Fruit fly (Drosophila melanogaster) whole organism, embryonic: ENCODE results near the gene cher.

Source experiments
- BEAF-32 ChIP-seq: fragments of 200-800 bp; sonication (Bioruptor generic); optimal IDR thresholded peaks from 3 replicates; lab custom pipeline; 2017; ENCODE audit warnings: missing biosample characterization, missing genetic modification characterization, mild to moderate bottlenecking, moderate library complexity, missing genetic modification reagents
- Bdp1 ChIP-seq: fragments of 200-800 bp; sonication (Bioruptor generic); optimal IDR thresholded peaks from 3 replicates; lab custom pipeline; 2016; ENCODE audit warnings: missing biosample characterization, missing genetic modification characterization
- Bteb2 ChIP-seq: fragments of 200-800 bp; sonication (Bioruptor generic); optimal IDR thresholded peaks from 2 replicates; lab custom pipeline; 2016; ENCODE audit warnings: missing biosample characterization, missing genetic modification characterization
- CG10462 ChIP-seq: fragments of 200-800 bp; sonication (Bioruptor generic); optimal IDR thresholded peaks from 2 replicates; lab custom pipeline; 2016; ENCODE audit warnings: missing biosample characterization, missing genetic modification characterization
- CG11723 ChIP-seq: fragments of 200-800 bp; sonication (Bioruptor generic); optimal IDR thresholded peaks from 2 replicates; lab custom pipeline; 2017; ENCODE audit warnings: missing biosample characterization, mild to moderate bottlenecking, missing genetic modification characterization
- CG12071 ChIP-seq: fragments of 200-800 bp; sonication (Bioruptor generic); optimal IDR thresholded peaks from 3 replicates; lab custom pipeline; 2018; ENCODE audit warnings: missing biosample characterization, mild to moderate bottlenecking, missing genetic modification characterization
- CG15011 ChIP-seq: fragments of 200-800 bp; sonication (Bioruptor generic); optimal IDR thresholded peaks from 3 replicates; lab custom pipeline; 2018; ENCODE audit warnings: missing biosample characterization, mild to moderate bottlenecking, missing genetic modification characterization
- CG15269 ChIP-seq: fragments of 200-800 bp; sonication (Bioruptor generic); optimal IDR thresholded peaks from 2 replicates; lab custom pipeline; 2018; ENCODE audit warnings: missing biosample characterization, mild to moderate bottlenecking, missing genetic modification characterization, moderate library complexity
- CG15514 ChIP-seq: fragments of 200-800 bp; sonication (Bioruptor generic); optimal IDR thresholded peaks from 3 replicates; lab custom pipeline; 2017; ENCODE audit warnings: missing biosample characterization, missing genetic modification characterization, mild to moderate bottlenecking, moderate library complexity, missing genetic modification reagents
- CG1603 ChIP-seq: fragments of 200-800 bp; sonication (Bioruptor generic); optimal IDR thresholded peaks from 2 replicates; lab custom pipeline; 2019; ENCODE audit warnings: missing biosample characterization, mild to moderate bottlenecking, missing genetic modification characterization, moderate library complexity
- CG16863 ChIP-seq: fragments of 200-800 bp; sonication (Bioruptor generic); optimal IDR thresholded peaks from 3 replicates; lab custom pipeline; 2016; ENCODE audit warnings: missing biosample characterization, missing genetic modification characterization
- CG17328 ChIP-seq: fragments of 200-800 bp; sonication (Bioruptor generic); IDR thresholded peaks from 2 replicates; pipeline ENCODE4 v1.3.6; 2022; ENCODE audit warnings: missing biosample characterization, missing genetic modification characterization
- CG30403 ChIP-seq: fragments of 200-800 bp; sonication (Bioruptor generic); optimal IDR thresholded peaks from 3 replicates; lab custom pipeline; 2016; ENCODE audit warnings: missing biosample characterization, missing genetic modification characterization
- CG3281 ChIP-seq: fragments of 200-800 bp; sonication (Bioruptor generic); optimal IDR thresholded peaks from 3 replicates; lab custom pipeline; 2017; ENCODE audit warnings: missing biosample characterization, mild to moderate bottlenecking, missing genetic modification characterization
- CG3838 ChIP-seq: fragments of 200-800 bp; sonication (Bioruptor generic); optimal IDR thresholded peaks from 3 replicates; lab custom pipeline; 2016; ENCODE audit warnings: missing biosample characterization, missing genetic modification characterization
- CG6254 ChIP-seq: fragments of 200-800 bp; sonication (Bioruptor generic); optimal IDR thresholded peaks from 3 replicates; lab custom pipeline; 2017; ENCODE audit warnings: mild to moderate bottlenecking, missing biosample characterization, missing genetic modification reagents, missing genetic modification characterization
- CG6683 ChIP-seq: fragments of 200-800 bp; sonication (Bioruptor generic); optimal IDR thresholded peaks from 2 replicates; lab custom pipeline; 2017; ENCODE audit warnings: missing biosample characterization, mild to moderate bottlenecking, missing genetic modification characterization, missing genetic modification reagents
- CG8359 ChIP-seq: fragments of 200-800 bp; sonication (Bioruptor generic); optimal IDR thresholded peaks from 2 replicates; lab custom pipeline; 2017; ENCODE audit warnings: missing biosample characterization, mild to moderate bottlenecking, missing genetic modification characterization, borderline replicate concordance
- CG8765 ChIP-seq: fragments of 200-800 bp; sonication (Bioruptor generic); IDR thresholded peaks from 2 replicates; pipeline ENCODE4 v1.3.6; 2022; ENCODE audit warnings: missing biosample characterization, missing genetic modification characterization
- CG8924 ChIP-seq: fragments of 200-800 bp; optimal IDR thresholded peaks from 3 replicates; lab custom pipeline; 2019; ENCODE audit warnings: missing biosample characterization, mild to moderate bottlenecking, missing genetic modification characterization, moderate library complexity
- CG9876 ChIP-seq: fragments of 200-800 bp; sonication (Bioruptor generic); optimal IDR thresholded peaks from 2 replicates; lab custom pipeline; 2016; ENCODE audit warnings: missing biosample characterization, missing genetic modification characterization
- CG9932 ChIP-seq: fragments of 200-800 bp; sonication (Bioruptor generic); IDR thresholded peaks from 2 replicates; pipeline ENCODE4 v1.3.6; 2022; ENCODE audit warnings: missing biosample characterization, missing genetic modification characterization
- D ChIP-seq, 2 experiments: fragments of 200-800 bp in 1 of 2; fragments of >200 bp in 1 of 2; sonication (Bioruptor generic) in 1 of 2; optimal IDR thresholded peaks; 2 replicates in 1 of 2; 3 replicates in 1 of 2; lab custom pipeline; 2017; ENCODE audit warnings: mild to moderate bottlenecking in 1 of 2, missing biosample characterization in 1 of 2, missing genetic modification characterization in 1 of 2, missing genetic modification reagents in 1 of 2
- Dip2 ChIP-seq: fragments of 200-800 bp; sonication (Bioruptor generic); IDR thresholded peaks from 2 replicates; pipeline ENCODE4 v1.3.6; 2022; ENCODE audit warnings: missing biosample characterization, missing genetic modification characterization
- E2f2 ChIP-seq: fragments of 200-800 bp; sonication (Bioruptor generic); IDR thresholded peaks from 2 replicates; pipeline ENCODE4 v1.3.6; 2022; ENCODE audit warnings: missing biosample characterization, missing genetic modification characterization
- Fer2 ChIP-seq: fragments of 200-800 bp; sonication (Bioruptor generic); optimal IDR thresholded peaks from 2 replicates; lab custom pipeline; 2018; ENCODE audit warnings: missing biosample characterization, mild to moderate bottlenecking, missing genetic modification characterization, moderate library complexity
- Gug ChIP-seq: fragments of 200-800 bp; sonication (Bioruptor generic); IDR thresholded peaks from 4 replicates; pipeline ENCODE4 v1.3.6; 2022; ENCODE audit warnings: missing biosample characterization, missing genetic modification characterization
- Hmx ChIP-seq: fragments of 200-800 bp; sonication (Bioruptor generic); optimal IDR thresholded peaks from 2 replicates; lab custom pipeline; 2016; ENCODE audit warnings: missing biosample characterization, missing genetic modification characterization
- NC2α ChIP-seq: fragments of 200-800 bp; sonication (Bioruptor generic); optimal IDR thresholded peaks from 2 replicates; lab custom pipeline; 2016; ENCODE audit warnings: missing biosample characterization, missing genetic modification characterization
- Opbp ChIP-seq: fragments of 200-800 bp; sonication (Bioruptor generic); IDR thresholded peaks from 3 replicates; pipeline ENCODE4 v1.3.6; 2022; ENCODE audit warnings: missing biosample characterization, missing genetic modification characterization; ENCODE audit not compliant: partially characterized antibody
- PHDP ChIP-seq: fragments of 200-800 bp; sonication (Bioruptor generic); optimal IDR thresholded peaks from 3 replicates; lab custom pipeline; 2018; ENCODE audit warnings: missing biosample characterization, mild to moderate bottlenecking, missing genetic modification characterization, moderate library complexity
- Six4 ChIP-seq: fragments of 200-800 bp; sonication (Bioruptor generic); optimal IDR thresholded peaks from 2 replicates; lab custom pipeline; 2016; ENCODE audit warnings: missing biosample characterization, missing genetic modification characterization
- ems ChIP-seq: fragments of 200-800 bp; sonication (Bioruptor generic); optimal IDR thresholded peaks from 3 replicates; lab custom pipeline; 2016; ENCODE audit warnings: missing biosample characterization, missing genetic modification characterization
- en ChIP-seq: fragments of 200-800 bp; sonication (Bioruptor generic); optimal IDR thresholded peaks from 2 replicates; lab custom pipeline; 2016; ENCODE audit warnings: missing biosample characterization, missing genetic modification characterization
- fd3F ChIP-seq: fragments of 200-800 bp; sonication (Bioruptor generic); optimal IDR thresholded peaks from 2 replicates; lab custom pipeline; 2018; ENCODE audit warnings: missing biosample characterization, mild to moderate bottlenecking, missing genetic modification characterization, moderate library complexity
- ham ChIP-seq: fragments of 200-800 bp; sonication (Bioruptor generic); IDR thresholded peaks from 2 replicates; pipeline ENCODE4 v1.3.6; 2022; ENCODE audit warnings: missing biosample characterization, missing genetic modification characterization
- her ChIP-seq: fragments of 200-800 bp; sonication (Bioruptor generic); optimal IDR thresholded peaks from 2 replicates; lab custom pipeline; 2016; ENCODE audit warnings: missing biosample characterization, missing genetic modification characterization
- inv ChIP-seq: fragments of 200-800 bp; sonication (Bioruptor generic); IDR thresholded peaks from 2 replicates; pipeline ENCODE4 v1.3.6; 2022; ENCODE audit warnings: missing biosample characterization, missing genetic modification characterization; ENCODE audit not compliant: partially characterized antibody
- jigr1 ChIP-seq: fragments of 200-800 bp; sonication (Bioruptor generic); IDR thresholded peaks from 3 replicates; pipeline ENCODE4 v1.3.6; 2022; ENCODE audit warnings: missing biosample characterization, missing genetic modification characterization
- pita ChIP-seq: fragments of 200-800 bp; sonication (Bioruptor generic); optimal IDR thresholded peaks from 2 replicates; lab custom pipeline; 2017; ENCODE audit warnings: missing biosample characterization, mild to moderate bottlenecking, missing genetic modification characterization
- pros ChIP-seq: fragments of 200-800 bp; sonication (Bioruptor generic); optimal IDR thresholded peaks from 3 replicates; lab custom pipeline; 2019; ENCODE audit warnings: missing biosample characterization, mild to moderate bottlenecking, missing genetic modification characterization, moderate library complexity
- ranshi ChIP-seq: fragments of 200-800 bp; sonication (Bioruptor generic); IDR thresholded peaks from 2 replicates; pipeline ENCODE4 v1.3.6; 2022; ENCODE audit warnings: missing biosample characterization, missing genetic modification characterization
- schlank ChIP-seq: fragments of 200-800 bp; sonication (Bioruptor generic); optimal IDR thresholded peaks from 2 replicates; lab custom pipeline; 2018; ENCODE audit warnings: missing biosample characterization, mild to moderate bottlenecking, missing genetic modification characterization
- sob ChIP-seq: fragments of 200-800 bp; sonication (Bioruptor generic); IDR thresholded peaks from 2 replicates; pipeline ENCODE4 v1.3.6; 2022; ENCODE audit warnings: missing biosample characterization, missing genetic modification characterization
- stc ChIP-seq: fragments of 200-800 bp; sonication (Bioruptor generic); IDR thresholded peaks from 2 replicates; pipeline ENCODE4 v1.3.6; 2022; ENCODE audit warnings: missing biosample characterization, missing genetic modification characterization
- tap ChIP-seq: fragments of 200-800 bp; optimal IDR thresholded peaks from 3 replicates; lab custom pipeline; 2019; ENCODE audit warnings: missing biosample characterization, mild to moderate bottlenecking, missing genetic modification characterization, moderate library complexity
- tio ChIP-seq: fragments of 200-800 bp; sonication (Bioruptor generic); optimal IDR thresholded peaks from 2 replicates; lab custom pipeline; 2017; ENCODE audit warnings: missing biosample characterization, missing genetic modification characterization, inconsistent platforms
- tx ChIP-seq: fragments of 200-800 bp; sonication (Bioruptor generic); optimal IDR thresholded peaks from 2 replicates; lab custom pipeline; 2016; ENCODE audit warnings: missing biosample characterization, missing genetic modification characterization
- unc-4 ChIP-seq: fragments of 200-800 bp; sonication (Bioruptor generic); IDR thresholded peaks from 2 replicates; pipeline ENCODE4 v1.3.6; 2022; ENCODE audit warnings: missing biosample characterization, missing genetic modification characterization; ENCODE audit not compliant: partially characterized antibody

cher gene

DNA sequence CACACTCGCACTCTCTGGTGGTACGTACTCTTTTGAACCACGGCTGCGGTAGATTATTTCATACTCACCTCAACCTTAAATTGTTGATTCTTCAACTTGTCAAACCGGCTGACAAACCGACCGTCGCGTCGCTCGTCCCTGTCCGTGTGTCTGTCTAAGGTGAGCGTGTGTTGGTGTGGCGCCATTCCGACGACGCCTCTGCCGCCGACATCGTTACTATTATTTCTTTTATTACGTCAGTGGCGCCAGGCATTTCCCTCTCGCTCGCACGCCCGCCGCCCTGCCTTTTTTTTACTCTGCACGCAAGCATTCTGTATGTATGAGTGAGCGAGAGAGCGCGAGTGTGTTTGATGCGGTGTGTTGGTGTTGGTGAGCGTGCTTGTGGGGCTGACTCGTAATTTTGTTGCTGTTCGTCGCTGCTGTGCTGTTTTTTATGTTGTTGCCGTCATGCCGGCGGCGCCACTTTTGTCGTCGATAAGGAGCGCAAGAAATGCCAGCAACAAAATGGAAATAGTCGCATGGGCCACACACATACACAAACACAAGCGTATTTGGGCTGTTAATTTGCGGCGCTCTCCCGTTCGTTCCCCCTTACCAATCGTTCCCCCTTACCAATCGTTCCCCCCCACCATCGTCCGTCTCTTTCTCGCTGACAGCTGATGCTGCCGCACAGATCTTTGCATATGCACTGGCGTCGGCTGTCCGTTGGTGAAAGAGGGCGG lies 68.8 kb downstream of the cher start (continued):
- no peak for TF ChIP-seq ham
- no peak for TF ChIP-seq BEAF-32
- peak; percentile 16; the same call in 1 of the 2 replicates for TF ChIP-seq sob (GFP tag; lab: Robert Waterston, UW)
- TF ChIP-seq fd3F (GFP tag; lab: Kevin White, UChicago), result no peak
- TF ChIP-seq tio (GFP tag; lab: Kevin White, UChicago), result no peak
- peak; percentile 29 for TF ChIP-seq unc-4 (GFP tag; lab: Robert Waterston, UW)
- peak; percentile 52 for TF ChIP-seq D (optimal IDR thresholded peaks at IDR 0.05; lab: Kevin White, UChicago)
- no peak for TF ChIP-seq D (GFP tag; optimal IDR thresholded peaks at IDR 0.05; lab: Kevin White, UChicago)
- no peak for TF ChIP-seq ems (GFP tag; lab: Kevin White, UChicago)
- no peak for TF ChIP-seq tx (GFP tag; lab: Kevin White, UChicago)
- TF ChIP-seq inv, result no peak
- TF ChIP-seq pros (GFP tag; lab: Kevin White, UChicago), result peak; percentile 86
- TF ChIP-seq en (GFP tag; lab: Kevin White, UChicago), result no peak
- TF ChIP-seq Bdp1 (GFP tag; lab: Kevin White, UChicago), result peak; percentile 17
- no peak for TF ChIP-seq CG9876 (GFP tag; lab: Kevin White, UChicago)
- TF ChIP-seq CG8765 (GFP tag; lab: Robert Waterston, UW), result 0 out of 2 replicates have a peak, but pooled peaks have one; percentile 56
- no peak for TF ChIP-seq CG6254 (GFP tag; lab: Kevin White, UChicago)
- no peak for TF ChIP-seq Gug (GFP tag; lab: Robert Waterston, UW)
- TF ChIP-seq Hmx (GFP tag; lab: Kevin White, UChicago), result no peak
- no peak for TF ChIP-seq CG3281
- TF ChIP-seq CG9932 (GFP tag; lab: Robert Waterston, UW), result peak; percentile 45; the same call in 1 of the 2 replicates
- peak; percentile 2 for TF ChIP-seq PHDP (tag; lab: Kevin White, UChicago)
- TF ChIP-seq CG11723 (GFP tag; lab: Kevin White, UChicago), result no peak
- no peak for TF ChIP-seq Dip2 (GFP tag; lab: Robert Waterston, UW)
- no peak for TF ChIP-seq CG6683
- no peak for TF ChIP-seq Six4 (GFP tag; lab: Kevin White, UChicago)
- TF ChIP-seq E2f2 (GFP tag; lab: Robert Waterston, UW), result peak; percentile 33; the same call in 1 of the 2 replicates
- no peak for TF ChIP-seq pita (GFP tag; lab: Kevin White, UChicago)
- peak; percentile 71 for TF ChIP-seq CG8924
- TF ChIP-seq CG15269, result peak; percentile 5
- TF ChIP-seq CG10462, result no peak
- TF ChIP-seq CG1603 (tag; lab: Kevin White, UChicago), result no peak
- no peak for TF ChIP-seq stc
- no peak for TF ChIP-seq her
- no peak for TF ChIP-seq CG17328 (GFP tag; lab: Robert Waterston, UW)
- TF ChIP-seq CG30403 (GFP tag; lab: Kevin White, UChicago), result no peak
- TF ChIP-seq Bteb2 (GFP tag; lab: Kevin White, UChicago), result no peak
- TF ChIP-seq CG3838 (GFP tag; lab: Kevin White, UChicago), result no peak
- TF ChIP-seq CG16863 (GFP tag; lab: Kevin White, UChicago), result no peak
- TF ChIP-seq NC2α (GFP tag; lab: Kevin White, UChicago), result no peak
- no peak for TF ChIP-seq CG12071 (GFP tag; lab: Kevin White, UChicago)
- no peak for TF ChIP-seq tap (tag; lab: Kevin White, UChicago)
- TF ChIP-seq CG15514 (GFP tag; lab: Kevin White, UChicago), result no peak
- no peak for TF ChIP-seq schlank (tag; lab: Kevin White, UChicago)
- TF ChIP-seq ranshi (GFP tag; lab: Robert Waterston, UW), result no peak
- TF ChIP-seq jigr1 (GFP tag; lab: Robert Waterston, UW), result no peak
- TF ChIP-seq Fer2 (tag; lab: Kevin White, UChicago), result no peak
- TF ChIP-seq Opbp (GFP tag; lab: Robert Waterston, UW), result peak; percentile 47; the same call in 2 of the 3 replicates
- TF ChIP-seq CG8359 (GFP tag; lab: Kevin White, UChicago), result no peak
- no peak for TF ChIP-seq CG15011
